Worm (Caenorhabditis elegans) whole organism, L1 larva: ENCODE results near the gene ethe-1.
A peak's percentile ranks its signal among the peaks of the same experiment; 100 is the strongest.

Experiments used
- nhr-11 ChIP-seq: fragments of 150-350 bp; optimal IDR thresholded peaks from 2 replicates; lab custom pipeline; 2014; ENCODE audit warnings: missing biosample characterization, missing genetic modification characterization
- sptf-1 ChIP-seq: fragments of 150-350 bp; optimal IDR thresholded peaks from 2 replicates; lab custom pipeline; 2014; ENCODE audit warnings: missing biosample characterization, missing genetic modification characterization
- tbx-2 ChIP-seq: sonication (generic microtip); optimal IDR thresholded peaks from 2 replicates; lab custom pipeline; 2016; ENCODE audit warnings: missing genetic modification characterization, missing compliant biosample characterization
- tlp-1 ChIP-seq: fragments of 150-350 bp; optimal IDR thresholded peaks from 2 replicates; lab custom pipeline; 2014; ENCODE audit warnings: missing biosample characterization, missing genetic modification characterization

DNA sequence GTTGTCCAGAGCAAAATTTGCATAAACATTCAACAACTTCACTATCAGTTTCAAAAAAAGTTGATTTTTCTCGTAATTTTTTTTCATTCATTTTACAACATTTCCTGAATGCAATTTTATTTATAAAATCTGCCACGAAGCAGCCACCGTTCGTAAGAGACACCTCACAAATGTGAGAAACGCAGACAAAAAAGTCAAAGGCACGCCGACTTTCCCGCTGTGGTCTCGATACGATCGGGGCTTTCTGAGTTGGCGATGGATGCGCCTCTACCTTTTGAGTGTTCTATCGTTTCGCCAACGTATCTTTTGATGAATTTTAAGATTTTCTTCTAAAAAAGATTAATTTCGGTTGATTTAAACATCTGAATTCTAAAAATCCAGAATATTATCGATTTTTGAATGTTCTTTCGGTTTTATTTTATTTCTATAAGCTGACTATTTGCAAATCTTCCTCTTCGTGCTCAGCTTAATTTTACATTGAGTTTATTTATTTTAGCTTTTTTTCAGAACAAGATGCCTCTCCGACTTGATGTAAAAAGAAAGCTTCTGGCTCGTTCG, 49.3 kb downstream of the ethe-1 start, which contains the start of gene copb-2:
- no peak for TF ChIP-seq tlp-1 (tag; lab: Kevin White, UChicago)
- no peak for TF ChIP-seq sptf-1 (tag; lab: Kevin White, UChicago)
- TF ChIP-seq nhr-11 (tag; lab: Kevin White, UChicago) = no peak
- TF ChIP-seq tbx-2 (tag; lab: Kevin White, UChicago) = peak; percentile 40
